Worm (Caenorhabditis elegans): Measurements from ENCODE around the gene snu-23.

The snu-23 gene

DNA sequence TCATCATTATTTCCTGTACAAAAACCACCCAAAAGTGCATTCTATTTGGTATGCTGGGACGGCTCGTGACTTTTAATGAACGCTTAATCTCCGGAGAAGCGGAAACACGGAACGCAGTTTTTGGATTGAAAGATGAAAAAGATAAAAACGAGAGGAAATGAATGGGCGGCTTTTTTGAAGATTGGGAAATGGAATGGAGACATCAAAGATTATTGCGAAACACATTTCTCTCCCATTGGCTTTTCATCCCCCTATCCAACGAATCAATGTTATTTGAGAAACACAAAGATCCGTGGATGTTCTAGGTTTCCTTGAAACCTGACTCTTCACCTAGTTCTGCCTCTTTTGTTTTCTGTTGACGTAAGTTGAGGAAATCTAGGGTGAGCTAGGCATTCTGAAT, 45.5 kb downstream of the snu-23 start (continued):
- TF ChIP-seq lin-14 (GFP tag; optimal IDR thresholded peaks at IDR 0.05), result peak; percentile 65
- no peak for TF ChIP-seq alr-1 (tag; optimal IDR thresholded peaks at IDR 0.05; ENCODE audit: borderline replicate concordance)
- peak; percentile 19 for TF ChIP-seq nhr-71 (tag; optimal IDR thresholded peaks at IDR 0.05)
- TF ChIP-seq mdl-1 (tag; optimal IDR thresholded peaks at IDR 0.05), result no peak
- TF ChIP-seq snu-23 (GFP tag; optimal IDR thresholded peaks at IDR 0.05), result no peak
- no peak for TF ChIP-seq F16B12.6 (tag; optimal IDR thresholded peaks at IDR 0.05)
- no peak for TF ChIP-seq snpc-4 (tag; optimal IDR thresholded peaks at IDR 0.05)
- no peak for TF ChIP-seq ztf-4 (tag; optimal IDR thresholded peaks at IDR 0.05)
- no peak for TF ChIP-seq swsn-7 (tag; optimal IDR thresholded peaks at IDR 0.05)
- TF ChIP-seq unc-62 (GFP tag; optimal IDR thresholded peaks at IDR 0.05), result no peak
- no peak for TF ChIP-seq ceh-88 (GFP tag; IDR thresholded peaks at IDR 0.05)
- TF ChIP-seq jun-1 (tag; optimal IDR thresholded peaks at IDR 0.05), result no peak
- no peak for TF ChIP-seq hlh-17 (GFP tag; optimal IDR thresholded peaks at IDR 0.05; ENCODE audit: borderline replicate concordance)
- TF ChIP-seq nhr-77 (tag; optimal IDR thresholded peaks at IDR 0.05), result no peak
- peak in 1 of 2 experiments; percentile 12 for TF ChIP-seq lsy-2 (tag; optimal IDR thresholded peaks at IDR 0.05)
- TF ChIP-seq nhr-76 (tag; optimal IDR thresholded peaks at IDR 0.05), result no peak
- no peak for TF ChIP-seq fkh-8 (tag; optimal IDR thresholded peaks at IDR 0.05)
- TF ChIP-seq mef-2 (tag; optimal IDR thresholded peaks at IDR 0.05), result no peak
- no peak for TF ChIP-seq ceh-90 (tag; optimal IDR thresholded peaks at IDR 0.05)
- TF ChIP-seq mep-1 (tag; optimal IDR thresholded peaks at IDR 0.05), result no peak
- peak; percentile 26 for TF ChIP-seq fkh-10 (GFP tag; optimal IDR thresholded peaks at IDR 0.05)
- TF ChIP-seq efl-1 (optimal IDR thresholded peaks at IDR 0.05), result peak in 1 of 2 experiments; percentile 1
- TF ChIP-seq efl-1 (GFP tag; optimal IDR thresholded peaks at IDR 0.05 in 1 of 2), result no peak

DNA sequence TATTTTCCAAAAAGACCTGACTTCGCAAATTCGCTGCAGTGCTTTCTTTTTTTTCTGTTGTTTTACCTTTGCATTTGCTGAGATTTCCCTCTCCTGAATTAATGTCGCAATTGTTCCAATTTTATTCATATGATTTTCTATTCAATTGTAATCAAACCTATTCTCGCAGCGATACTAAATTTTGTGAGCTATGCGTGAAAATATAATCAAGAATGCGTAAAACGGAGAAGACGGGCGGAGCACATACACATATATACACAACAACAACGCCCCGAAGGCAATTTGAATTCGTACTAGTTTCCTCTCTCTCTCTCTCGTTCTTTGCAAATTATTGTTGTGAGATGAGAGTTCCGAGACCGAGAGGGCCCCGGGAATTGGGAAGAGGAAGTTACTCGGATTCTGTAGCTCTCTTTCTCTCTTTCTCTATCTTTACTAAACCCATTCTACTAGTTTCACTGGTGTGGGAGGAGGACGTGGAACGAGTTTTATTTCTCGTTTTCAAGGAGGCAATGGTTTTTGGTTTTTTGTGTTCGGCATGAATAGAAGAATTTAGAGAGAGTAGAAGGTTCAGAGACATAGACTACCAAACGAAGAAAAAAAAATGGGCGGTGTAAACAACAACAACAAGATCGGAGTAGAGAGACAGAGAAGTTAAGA, 46.4 kb downstream of the snu-23 start:
- peak in 2 of 3 experiments; percentile 1 to 14 for TF ChIP-seq ceh-82 (tag; optimal IDR thresholded peaks at IDR 0.05)
- peak; percentile 24 for TF ChIP-seq ama-1 (optimal IDR thresholded peaks at IDR 0.05)
- no peak for TF ChIP-seq rnt-1 (tag; optimal IDR thresholded peaks at IDR 0.05)
- peak; percentile 29 for TF ChIP-seq fkh-10 (GFP tag; optimal IDR thresholded peaks at IDR 0.05)
- no peak for TF ChIP-seq ceh-90 (tag; optimal IDR thresholded peaks at IDR 0.05)
- no peak for TF ChIP-seq dsc-1 (tag; optimal IDR thresholded peaks at IDR 0.05)
- peak; percentile 6 for TF ChIP-seq mep-1 (tag; optimal IDR thresholded peaks at IDR 0.05)
- TF ChIP-seq lin-14 (GFP tag; optimal IDR thresholded peaks at IDR 0.05), result peak; percentile 73
- TF ChIP-seq C04F5.9 (tag; optimal IDR thresholded peaks at IDR 0.05), result no peak
- TF ChIP-seq lin-39 (tag; optimal IDR thresholded peaks at IDR 0.05), result no peak
- TF ChIP-seq sup-37 (GFP tag; optimal IDR thresholded peaks at IDR 0.05), result no peak
- no peak for TF ChIP-seq tlp-1 (tag; optimal IDR thresholded peaks at IDR 0.05)
- no peak for TF ChIP-seq xbp-1 (tag; optimal IDR thresholded peaks at IDR 0.05)
- TF ChIP-seq ztf-4 (tag; optimal IDR thresholded peaks at IDR 0.05), result peak; percentile 4
- TF ChIP-seq nhr-71 (tag; optimal IDR thresholded peaks at IDR 0.05), result no peak
- no peak for TF ChIP-seq efl-1 (optimal IDR thresholded peaks at IDR 0.05)
- TF ChIP-seq efl-1 (GFP tag; optimal IDR thresholded peaks at IDR 0.05 in 1 of 2), result no peak
- TF ChIP-seq swsn-7 (tag; optimal IDR thresholded peaks at IDR 0.05), result no peak
- TF ChIP-seq lsy-2 (tag; optimal IDR thresholded peaks at IDR 0.05), result peak in 1 of 2 experiments; percentile 36
- TF ChIP-seq unc-86 (tag; optimal IDR thresholded peaks at IDR 0.05), result peak; percentile 3
- no peak for TF ChIP-seq zip-4 (GFP tag; optimal IDR thresholded peaks at IDR 0.05)
- TF ChIP-seq egl-27 (tag; optimal IDR thresholded peaks at IDR 0.05), result no peak
- TF ChIP-seq nhr-20 (tag; optimal IDR thresholded peaks at IDR 0.05), result peak; percentile 7
- TF ChIP-seq unc-62 (GFP tag; optimal IDR thresholded peaks at IDR 0.05), result no peak
- TF ChIP-seq nhr-85 (tag), result peak; percentile 24

DNA sequence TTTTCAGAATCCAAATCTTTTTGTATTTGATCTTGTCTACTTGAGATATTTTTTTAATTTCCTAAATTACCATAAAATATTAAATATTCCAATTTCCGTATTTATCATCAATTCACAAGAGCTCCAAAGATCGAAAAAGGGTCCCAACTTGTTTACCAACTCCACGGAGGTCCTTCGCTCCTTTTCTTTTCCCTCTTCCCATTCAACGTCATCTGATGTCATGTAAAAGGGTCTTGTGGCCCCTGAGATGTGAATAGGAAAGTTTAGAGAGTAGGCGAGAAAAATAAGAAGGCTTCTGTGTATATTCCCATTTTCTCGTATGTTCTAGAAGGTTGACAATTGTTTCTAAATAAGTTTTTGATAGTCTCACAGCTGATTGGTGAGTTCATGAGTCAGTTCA, 46.9 kb downstream of the snu-23 start:
- TF ChIP-seq C04F5.9 (tag; optimal IDR thresholded peaks at IDR 0.05) (no peak), nhr-47 (tag; optimal IDR thresholded peaks at IDR 0.05) (peak; percentile 5), lin-35 (GFP tag; optimal IDR thresholded peaks at IDR 0.05) (peak in 1 of 2 experiments; percentile 10), fkh-4 (tag; optimal IDR thresholded peaks at IDR 0.05; ENCODE audit: borderline replicate concordance) (no peak), mef-2 (tag; optimal IDR thresholded peaks at IDR 0.05) (no peak), nhr-85 (tag) (no peak), Y116A8C.19 (tag; optimal IDR thresholded peaks at IDR 0.05; ENCODE audit: borderline replicate concordance) (no peak), xbp-1 (tag; optimal IDR thresholded peaks at IDR 0.05) (no peak), ceh-63 (GFP tag; optimal IDR thresholded peaks at IDR 0.05) (no peak), irx-1 (tag; optimal IDR thresholded peaks at IDR 0.05) (no peak), skn-1 (tag; optimal IDR thresholded peaks at IDR 0.05) (no peak), pax-3 (tag; optimal IDR thresholded peaks at IDR 0.05) (no peak), egl-27 (tag; optimal IDR thresholded peaks at IDR 0.05) (no peak), sptf-1 (tag; optimal IDR thresholded peaks at IDR 0.05) (no peak), dpl-1 (GFP tag; optimal IDR thresholded peaks at IDR 0.05) (no peak), elt-3 (tag; optimal IDR thresholded peaks at IDR 0.05) (no peak), hpl-2 (GFP tag; optimal IDR thresholded peaks at IDR 0.05) (no peak), ztf-4 (tag; optimal IDR thresholded peaks at IDR 0.05) (no peak), efl-1 (optimal IDR thresholded peaks at IDR 0.05) (peak in 1 of 2 experiments; percentile 1), efl-1 (GFP tag; optimal IDR thresholded peaks at IDR 0.05 in 1 of 2) (no peak)

Data from whole organism, L1 larva.